Worm (Caenorhabditis elegans) whole organism, L4 larva: Measurements from ENCODE around the gene Y57G11B.5.

Source experiments
- F37D6.2 ChIP-seq: sonication (generic microtip); optimal IDR thresholded peaks from 2 replicates; lab custom pipeline; 2016; ENCODE audit warnings: mild to moderate bottlenecking, missing genetic modification characterization, missing compliant biosample characterization
- F44E2.7 ChIP-seq: fragments of 200-800 bp; sonication (Bioruptor generic); IDR thresholded peaks from 2 replicates; pipeline ENCODE4 v2.1.2; 2022; ENCODE audit warnings: missing genetic modification characterization, missing compliant biosample characterization
- F49E8.2 ChIP-seq: sonication (generic microtip); optimal IDR thresholded peaks from 2 replicates; lab custom pipeline; 2016; ENCODE audit warnings: missing compliant biosample characterization, mild to moderate bottlenecking, missing genetic modification characterization, borderline replicate concordance
- R02D3.7 ChIP-seq: fragments of 150-350 bp; sonication (generic microtip); optimal IDR thresholded peaks from 3 replicates; lab custom pipeline; 2014; ENCODE audit warnings: missing biosample characterization, missing genetic modification characterization
- T20F7.1 ChIP-seq: fragments of 200-800 bp; sonication (Bioruptor generic); optimal IDR thresholded peaks from 2 replicates; lab custom pipeline; 2018; ENCODE audit warnings: mild to moderate bottlenecking, missing genetic modification characterization, missing compliant biosample characterization
- Y75B8A.6 ChIP-seq: fragments of 200-800 bp; sonication (Bioruptor generic); IDR thresholded peaks from 2 replicates; pipeline ENCODE4 v1.3.6; 2022; ENCODE audit warnings: missing genetic modification reagents, missing genetic modification characterization, missing compliant biosample characterization
- ZK337.2 ChIP-seq: fragments of 200-800 bp; sonication (Bioruptor generic); IDR thresholded peaks from 2 replicates; pipeline ENCODE4 v1.3.6; 2022; ENCODE audit warnings: missing genetic modification reagents, missing genetic modification characterization, missing compliant biosample characterization
- aha-1 ChIP-seq: fragments of 150-350 bp; peaks from one replicate; lab custom pipeline; 2014; ENCODE audit warnings: missing biosample characterization, missing genetic modification characterization
- aly-2 ChIP-seq: sonication (generic microtip); optimal IDR thresholded peaks from 2 replicates; lab custom pipeline; 2018; ENCODE audit warnings: missing biosample characterization, missing genetic modification characterization
- ama-1 ChIP-seq: fragments of 150-350 bp; optimal IDR thresholded peaks from 2 replicates; lab custom pipeline; 2014; ENCODE audit warnings: inconsistent platforms, mixed read lengths
- arid-1 ChIP-seq: fragments of 200-800 bp; sonication (Bioruptor generic); conservative IDR thresholded peaks from 2 replicates; pipeline ENCODE4 v1.3.6; 2022; ENCODE audit warnings: missing genetic modification reagents, missing genetic modification characterization, missing compliant biosample characterization
- attf-4 ChIP-seq: sonication (generic microtip); optimal IDR thresholded peaks from 3 replicates; lab custom pipeline; 2017; ENCODE audit warnings: missing biosample characterization, missing genetic modification characterization
- ceh-20 ChIP-seq: fragments of 200-800 bp; sonication (Bioruptor generic); IDR thresholded peaks from 2 replicates; pipeline ENCODE4 v1.3.6; 2022; ENCODE audit warnings: missing genetic modification reagents, missing genetic modification characterization, missing compliant biosample characterization
- ceh-28 ChIP-seq: fragments of 150-350 bp; optimal IDR thresholded peaks from 2 replicates; lab custom pipeline; 2014; ENCODE audit warnings: missing biosample characterization, missing genetic modification reagents, missing genetic modification characterization
- ces-1 ChIP-seq: fragments of 150-350 bp; sonication (generic microtip); optimal IDR thresholded peaks from 4 replicates; lab custom pipeline; 2014; ENCODE audit warnings: missing biosample characterization, missing genetic modification reagents, missing genetic modification characterization
- ctbp-1 ChIP-seq: fragments of 200-800 bp; sonication (Bioruptor generic); IDR thresholded peaks from 2 replicates; pipeline ENCODE4 v1.3.6; 2022; ENCODE audit warnings: missing genetic modification reagents, missing genetic modification characterization, missing compliant biosample characterization
- daf-16 ChIP-seq, 3 experiments: sonication (generic microtip); optimal IDR thresholded peaks; 2 replicates each; lab custom pipeline; 2016 to 2017; ENCODE audit warnings: missing genetic modification characterization in 3 of 3, missing genetic modification reagents in 3 of 3, mild to moderate bottlenecking in 2 of 3, missing compliant biosample characterization in 2 of 3, missing biosample characterization in 1 of 3, moderate library complexity in 1 of 3
- dmd-6 ChIP-seq: fragments of 200-800 bp; sonication (Bioruptor generic); IDR thresholded peaks from 2 replicates; pipeline ENCODE4 v1.3.6; 2022; ENCODE audit warnings: missing genetic modification reagents, missing genetic modification characterization, missing compliant biosample characterization
- dmd-8 ChIP-seq: fragments of 200-800 bp; sonication (Bioruptor generic); IDR thresholded peaks from 2 replicates; pipeline ENCODE4 v1.3.6; 2022; ENCODE audit warnings: missing genetic modification characterization, missing compliant biosample characterization
- dve-1 ChIP-seq: sonication (generic microtip); optimal IDR thresholded peaks from 2 replicates; lab custom pipeline; 2017; ENCODE audit warnings: antibody characterized with exemption, mild to moderate bottlenecking, missing genetic modification characterization, missing compliant biosample characterization; ENCODE audit not compliant: insufficient read depth
- fkh-10 ChIP-seq: fragments of 150-350 bp; optimal IDR thresholded peaks from 2 replicates; lab custom pipeline; 2014; ENCODE audit warnings: missing biosample characterization, missing genetic modification reagents, missing genetic modification characterization
- hif-1 ChIP-seq, 2 experiments: sonication (generic microtip); optimal IDR thresholded peaks; 2 replicates each; lab custom pipeline; 2016 to 2017; ENCODE audit warnings: missing compliant biosample characterization in 2 of 2, missing genetic modification characterization in 2 of 2, missing genetic modification reagents in 2 of 2, missing genotype in 2 of 2, mild to moderate bottlenecking in 1 of 2
- hmg-1.1 ChIP-seq: fragments of 200-800 bp; sonication (Bioruptor generic); IDR thresholded peaks from 2 replicates; pipeline ENCODE4 v1.3.6; 2022; ENCODE audit warnings: missing genetic modification reagents, missing genetic modification characterization, missing compliant biosample characterization
- jun-1 ChIP-seq: fragments of 150-350 bp; optimal IDR thresholded peaks from 2 replicates; lab custom pipeline; 2014; ENCODE audit warnings: missing biosample characterization, missing genetic modification reagents, missing genetic modification characterization
- lim-7 ChIP-seq: fragments of 200-800 bp; sonication (Bioruptor generic); IDR thresholded peaks from 2 replicates; pipeline ENCODE4 v1.3.6; 2022; ENCODE audit warnings: missing genetic modification characterization, missing compliant biosample characterization
- lin-1 ChIP-seq: fragments of 200-800 bp; sonication (Bioruptor generic); IDR thresholded peaks from 2 replicates; pipeline ENCODE4 v1.3.6; 2022; ENCODE audit warnings: missing genetic modification reagents, missing genetic modification characterization, missing compliant biosample characterization
- lin-38 ChIP-seq: fragments of 200-800 bp; sonication (Bioruptor generic); IDR thresholded peaks from 2 replicates; pipeline ENCODE4 v1.3.6; 2022; ENCODE audit warnings: missing genetic modification reagents, missing genetic modification characterization, missing compliant biosample characterization
- lir-3 ChIP-seq: sonication (generic microtip); optimal IDR thresholded peaks from 2 replicates; lab custom pipeline; 2016; ENCODE audit warnings: mild to moderate bottlenecking, missing genetic modification characterization, missing compliant biosample characterization
- madf-5 ChIP-seq, 2 experiments: fragments of 200-800 bp; sonication (Bioruptor generic); IDR thresholded peaks; 2 replicates each; pipeline ENCODE4 v1.3.6; 2022; ENCODE audit warnings: missing compliant biosample characterization in 2 of 2, missing genetic modification characterization in 2 of 2
- mdt-29 ChIP-seq: fragments of 200-800 bp; sonication (Bioruptor generic); IDR thresholded peaks from 2 replicates; pipeline ENCODE4 v1.3.6; 2022; ENCODE audit warnings: missing genetic modification reagents, missing genetic modification characterization, missing compliant biosample characterization
- mep-1 ChIP-seq: fragments of 150-350 bp; sonication (generic microtip); optimal IDR thresholded peaks from 3 replicates; lab custom pipeline; 2014; ENCODE audit warnings: missing biosample characterization, missing genetic modification characterization
- mxl-2 ChIP-seq: fragments of 200-800 bp; sonication (Bioruptor generic); conservative IDR thresholded peaks from 2 replicates; pipeline ENCODE4 v1.3.6; 2022; ENCODE audit warnings: missing genetic modification reagents, missing genetic modification characterization, missing compliant biosample characterization
- mxl-3 ChIP-seq: fragments of 200-800 bp; sonication (Bioruptor generic); optimal IDR thresholded peaks from 2 replicates; lab custom pipeline; 2018; ENCODE audit warnings: mild to moderate bottlenecking, missing genetic modification characterization, missing compliant biosample characterization
- nhr-111 ChIP-seq: fragments of 200-800 bp; sonication (Bioruptor generic); optimal IDR thresholded peaks from 2 replicates; lab custom pipeline; 2018; ENCODE audit warnings: mild to moderate bottlenecking, missing genetic modification characterization, missing compliant biosample characterization
- nhr-25 ChIP-seq: sonication (generic microtip); optimal IDR thresholded peaks from 2 replicates; lab custom pipeline; 2017; ENCODE audit warnings: missing genetic modification characterization, mild to moderate bottlenecking, missing compliant biosample characterization, antibody characterized with exemption, moderate library complexity, borderline replicate concordance; ENCODE audit not compliant: insufficient read depth
- nhr-28 ChIP-seq: fragments of 150-350 bp; optimal IDR thresholded peaks from 2 replicates; lab custom pipeline; 2014; ENCODE audit warnings: missing biosample characterization, missing genetic modification characterization
- nhr-77 ChIP-seq: fragments of 150-350 bp; optimal IDR thresholded peaks from 2 replicates; lab custom pipeline; 2014; ENCODE audit warnings: missing biosample characterization, missing genetic modification characterization
- pqm-1 ChIP-seq: sonication (generic microtip); optimal IDR thresholded peaks from 2 replicates; lab custom pipeline; 2017; ENCODE audit warnings: missing biosample characterization, missing genetic modification characterization
- skn-1 ChIP-seq: fragments of 150-350 bp; optimal IDR thresholded peaks from 2 replicates; lab custom pipeline; 2014; ENCODE audit warnings: missing biosample characterization, missing genetic modification characterization
- snpc-1.2 ChIP-seq: fragments of 200-800 bp; sonication (Bioruptor generic); IDR thresholded peaks from 2 replicates; pipeline ENCODE4 v1.3.6; 2022; ENCODE audit warnings: missing genetic modification reagents, missing genetic modification characterization, missing compliant biosample characterization
- snpc-4 ChIP-seq: fragments of 150-350 bp; optimal IDR thresholded peaks from 2 replicates; lab custom pipeline; 2014; ENCODE audit warnings: missing biosample characterization, missing genetic modification characterization
- spr-3 ChIP-seq: fragments of 200-800 bp; sonication (Bioruptor generic); optimal IDR thresholded peaks from 2 replicates; lab custom pipeline; 2018; ENCODE audit warnings: mild to moderate bottlenecking, missing genetic modification characterization, missing compliant biosample characterization
- tag-97 ChIP-seq: fragments of 200-800 bp; sonication (Bioruptor generic); IDR thresholded peaks from 2 replicates; pipeline ENCODE4 v1.3.6; 2022; ENCODE audit warnings: missing genetic modification characterization, missing compliant biosample characterization
- unc-130 ChIP-seq: sonication (generic microtip); optimal IDR thresholded peaks from 2 replicates; lab custom pipeline; 2016; ENCODE audit warnings: missing genetic modification reagents, missing genetic modification characterization, missing compliant biosample characterization
- unc-39 ChIP-seq: sonication (generic microtip); optimal IDR thresholded peaks from 2 replicates; lab custom pipeline; 2017; ENCODE audit warnings: missing biosample characterization, missing genetic modification characterization
- unc-62 ChIP-seq, 3 experiments: fragments of 150-350 bp in 1 of 3; sonication (generic microtip); optimal IDR thresholded peaks in 2 of 3; peaks in 1 of 3; 1 replicate in 1 of 3; 2 replicates in 2 of 3; lab custom pipeline; 2014 to 2017; ENCODE audit warnings: missing biosample characterization in 3 of 3, missing genetic modification characterization in 3 of 3, missing genetic modification reagents in 3 of 3, missing genotype in 1 of 3
- zfp-2 ChIP-seq: sonication (generic microtip); optimal IDR thresholded peaks from 2 replicates; lab custom pipeline; 2016; ENCODE audit warnings: mild to moderate bottlenecking, missing genetic modification characterization, missing compliant biosample characterization
- zfp-3 ChIP-seq: fragments of 200-800 bp; sonication (Bioruptor generic); conservative IDR thresholded peaks from 2 replicates; pipeline ENCODE4 v1.3.6; 2022; ENCODE audit warnings: missing genetic modification reagents, missing genetic modification characterization, missing compliant biosample characterization
- ztf-11 ChIP-seq: fragments of 150-350 bp; optimal IDR thresholded peaks from 2 replicates; lab custom pipeline; 2014; ENCODE audit warnings: missing biosample characterization, missing genetic modification characterization

The Y57G11B.5 gene

ce11 chrIV:14617059-14617458 is 42.4 kb downstream of the Y57G11B.5 start:
- TF ChIP-seq unc-130 (no peak), nhr-28 (peak; percentile 72), mep-1 (tag; lab: Kevin White, UChicago) (no peak), attf-4 (no peak), lim-7 (no peak), T20F7.1 (no peak), ctbp-1 (GFP tag; lab: Robert Waterston, UW) (no peak), aha-1 (tag; lab: Kevin White, UChicago) (peak; percentile 90), ama-1 (no peak), snpc-4 (no peak), aly-2 (tag; lab: Kevin White, UChicago) (no peak), F49E8.2 (tag; lab: Kevin White, UChicago) (no peak), nhr-25 (tag; lab: Kevin White, UChicago) (no peak), dve-1 (tag; lab: Kevin White, UChicago) (no peak), daf-16 (GFP tag; optimal IDR thresholded peaks at IDR 0.05; lab: Kevin White, UChicago) (no peak), daf-16 (tag; optimal IDR thresholded peaks at IDR 0.05; lab: Kevin White, UChicago) (peak; percentile 2)

DNA sequence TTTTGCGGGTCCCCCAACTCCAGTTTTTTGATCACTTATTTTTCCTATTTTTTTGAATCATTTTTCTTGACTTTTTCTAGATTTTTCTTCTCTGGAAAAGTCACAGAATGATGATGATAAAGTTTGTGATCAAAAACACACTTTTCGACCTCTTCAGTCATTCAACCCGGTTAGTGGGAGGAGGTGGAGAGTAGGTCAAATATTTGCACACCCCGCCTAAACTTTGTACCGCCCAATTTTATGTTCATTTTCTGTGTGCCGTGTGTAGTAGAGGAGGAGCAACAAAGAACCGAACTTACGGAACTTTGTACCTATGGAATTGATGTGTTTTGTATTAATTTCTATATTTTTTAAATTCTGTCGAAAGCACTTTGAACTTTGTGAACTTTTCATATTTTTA is 42.9 kb downstream of the Y57G11B.5 start:
- TF ChIP-seq ces-1 (GFP tag; lab: Kevin White, UChicago) (no peak), dmd-6 (GFP tag; lab: Robert Waterston, UW) (peak; percentile 57), skn-1 (tag; lab: Kevin White, UChicago) (no peak), madf-5 (GFP tag; IDR thresholded peaks at IDR 0.05; lab: Robert Waterston, UW) (no peak), hif-1 (tag; optimal IDR thresholded peaks at IDR 0.05; lab: Kevin White, UChicago) (no peak), mxl-2 (GFP tag; lab: Robert Waterston, UW) (no peak), F37D6.2 (tag; lab: Kevin White, UChicago) (no peak), ztf-11 (tag; lab: Kevin White, UChicago) (no peak), nhr-28 (peak; percentile 35), R02D3.7 (tag; lab: Kevin White, UChicago) (no peak), mdt-29 (GFP tag; lab: Robert Waterston, UW) (no peak), lir-3 (no peak), lin-1 (no peak), attf-4 (no peak), nhr-77 (tag; lab: Kevin White, UChicago) (no peak), ZK337.2 (no peak), ama-1 (no peak), dmd-8 (GFP tag; lab: Robert Waterston, UW) (no peak), F49E8.2 (tag; lab: Kevin White, UChicago) (no peak), zfp-2 (tag; lab: Kevin White, UChicago) (no peak), spr-3 (GFP tag; lab: Kevin White, UChicago) (no peak), jun-1 (tag; lab: Kevin White, UChicago) (no peak), hmg-1.1 (GFP tag; lab: Robert Waterston, UW) (0 out of 2 replicates have a peak, but pooled peaks have one; percentile 7), mxl-3 (no peak), tag-97 (GFP tag; lab: Robert Waterston, UW) (no peak), nhr-111 (GFP tag; lab: Kevin White, UChicago) (no peak), fkh-10 (no peak), lim-7 (no peak), pqm-1 (no peak), F44E2.7 (GFP tag; lab: Robert Waterston, UW) (no peak), unc-39 (tag; lab: Kevin White, UChicago) (no peak), Y75B8A.6 (GFP tag; lab: Robert Waterston, UW) (0 out of 2 replicates have a peak, but pooled peaks have one; percentile 18), zfp-3 (GFP tag; lab: Robert Waterston, UW) (no peak), snpc-1.2 (GFP tag; lab: Robert Waterston, UW) (no peak), ceh-20 (GFP tag; lab: Robert Waterston, UW) (no peak), dve-1 (tag; lab: Kevin White, UChicago) (no peak), arid-1 (no peak), unc-62 (GFP tag; optimal IDR thresholded peaks at IDR 0.05 in 1 of 2; lab: Kevin White, UChicago) (peak in 1 of 2 experiments; percentile 77), unc-62 (tag; optimal IDR thresholded peaks at IDR 0.05; lab: Kevin White, UChicago) (no peak), lin-38 (GFP tag; lab: Robert Waterston, UW) (no peak), ceh-28 (no peak)
